Worm (Caenorhabditis elegans): ENCODE measurements around the gene col-125.

DNA sequence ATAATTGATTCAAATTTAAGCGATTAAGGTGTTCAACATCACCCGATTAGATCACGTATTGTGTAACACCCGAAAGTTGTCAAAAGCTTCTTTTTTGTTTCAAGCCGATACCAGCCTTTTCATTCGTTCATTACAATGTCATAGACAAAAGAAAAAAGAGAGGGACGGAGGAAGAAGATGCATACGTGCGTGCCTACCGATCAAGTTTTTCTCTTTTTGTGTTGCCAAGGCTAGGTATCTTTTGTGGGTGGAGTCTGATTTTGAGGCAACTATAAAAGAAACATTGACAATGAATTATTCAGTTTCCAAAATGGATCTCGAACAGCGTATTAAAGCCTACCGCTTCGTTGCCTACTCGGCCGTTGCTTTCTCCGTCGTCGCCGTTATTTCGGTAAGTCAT, at the start of gene col-125:
- no peak for TF ChIP-seq unc-130 (GFP tag; optimal IDR thresholded peaks at IDR 0.05)
- TF ChIP-seq aly-2 (tag; optimal IDR thresholded peaks at IDR 0.05) = no peak

Measured in whole organism, L4 larva.